Worm (Caenorhabditis elegans) whole organism, L2 larva: ENCODE data around the gene R09H10.6.

Experiments
- ZK546.5 ChIP-seq: sonication (generic microtip); optimal IDR thresholded peaks from 2 replicates; lab custom pipeline; 2017; ENCODE audit warnings: missing biosample characterization, missing genetic modification characterization
- alr-1 ChIP-seq: fragments of 150-350 bp; optimal IDR thresholded peaks from 2 replicates; lab custom pipeline; 2014; ENCODE audit warnings: missing biosample characterization, missing genetic modification characterization
- ama-1 ChIP-seq: fragments of 150-350 bp; optimal IDR thresholded peaks from 2 replicates; lab custom pipeline; 2018; ENCODE audit warnings: inconsistent platforms
- crh-2 ChIP-seq: sonication (generic microtip); optimal IDR thresholded peaks from 2 replicates; lab custom pipeline; 2017; ENCODE audit warnings: missing biosample characterization, missing genetic modification characterization
- elt-3 ChIP-seq: sonication (generic microtip); optimal IDR thresholded peaks from 2 replicates; lab custom pipeline; 2017; ENCODE audit warnings: missing biosample characterization, missing genetic modification characterization
- fos-1 ChIP-seq: fragments of 150-350 bp; optimal IDR thresholded peaks from 2 replicates; lab custom pipeline; 2014; ENCODE audit warnings: missing biosample characterization, missing genetic modification characterization
- mab-5 ChIP-seq: fragments of 150-350 bp; optimal IDR thresholded peaks from 2 replicates; lab custom pipeline; 2014; ENCODE audit warnings: missing biosample characterization, missing genetic modification characterization
- nhr-11 ChIP-seq: fragments of 150-350 bp; optimal IDR thresholded peaks from 2 replicates; lab custom pipeline; 2014; ENCODE audit warnings: missing biosample characterization, missing genetic modification characterization
- nhr-77 ChIP-seq: fragments of 150-350 bp; optimal IDR thresholded peaks from 2 replicates; lab custom pipeline; 2014; ENCODE audit warnings: missing biosample characterization, missing genetic modification characterization
- peb-1 ChIP-seq: fragments of 150-350 bp; optimal IDR thresholded peaks from 2 replicates; lab custom pipeline; 2014; ENCODE audit warnings: missing biosample characterization, missing genetic modification characterization

DNA sequence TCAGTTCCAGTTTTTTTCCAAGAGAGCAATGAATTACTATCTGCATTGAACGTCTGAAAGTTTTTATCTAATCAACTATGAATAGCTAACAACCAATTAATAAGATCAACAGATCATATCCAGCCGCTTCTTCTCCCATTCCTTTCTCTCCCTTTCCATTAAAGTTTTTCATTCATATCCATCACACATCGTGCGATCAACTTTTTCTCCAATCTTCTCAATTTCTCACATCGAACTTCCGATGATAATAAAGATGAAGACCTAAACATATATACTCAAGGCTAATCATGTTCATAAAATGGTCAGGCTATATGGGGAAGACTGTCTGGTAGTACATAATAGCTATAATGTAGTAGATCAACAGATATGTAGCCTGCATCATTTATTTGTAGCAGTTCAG, 3.9 kb downstream of the R09H10.6 start:
- TF ChIP-seq ZK546.5 (no peak), nhr-11 (no peak), peb-1 (tag; lab: Kevin White, UChicago) (no peak), mab-5 (tag; lab: Kevin White, UChicago) (no peak), nhr-77 (no peak), crh-2 (tag; lab: Kevin White, UChicago) (no peak), elt-3 (tag; lab: Kevin White, UChicago) (no peak), fos-1 (no peak), alr-1 (no peak), ama-1 (lab: Kevin White, UChicago) (no peak)
